Fruit fly (Drosophila melanogaster) whole organism, prepupa: ENCODE results near the gene CG16711.

ENCODE experiments used
- CG3032 ChIP-seq: fragments of 200-800 bp; optimal IDR thresholded peaks from 2 replicates; lab custom pipeline; 2019; ENCODE audit warnings: missing biosample characterization, mild to moderate bottlenecking, missing genetic modification characterization, moderate library complexity
- CG31627 ChIP-seq: fragments of 200-800 bp; sonication (Bioruptor generic); optimal IDR thresholded peaks from 3 replicates; lab custom pipeline; 2016; ENCODE audit warnings: missing biosample characterization, missing genetic modification characterization
- CG3919 ChIP-seq: fragments of 200-800 bp; sonication (Bioruptor generic); optimal IDR thresholded peaks from 3 replicates; lab custom pipeline; 2016; ENCODE audit warnings: missing biosample characterization, missing genetic modification characterization
- CG6854 ChIP-seq: fragments of 200-800 bp; sonication (Bioruptor generic); optimal IDR thresholded peaks from 2 replicates; lab custom pipeline; 2017; ENCODE audit warnings: missing biosample characterization, mild to moderate bottlenecking, missing genetic modification characterization
- CG8319 ChIP-seq: fragments of 200-800 bp; sonication (Bioruptor generic); optimal IDR thresholded peaks from 3 replicates; lab custom pipeline; 2016; ENCODE audit warnings: missing biosample characterization, missing genetic modification characterization
- Gug ChIP-seq: fragments of 200-800 bp; sonication (Bioruptor generic); IDR thresholded peaks from 2 replicates; pipeline ENCODE4 v1.3.6; 2022; ENCODE audit warnings: missing biosample characterization, missing genetic modification characterization
- OdsH ChIP-seq: fragments of 200-800 bp; sonication (Bioruptor generic); optimal IDR thresholded peaks from 3 replicates; lab custom pipeline; 2016; ENCODE audit warnings: missing biosample characterization, missing genetic modification characterization
- salr ChIP-seq, 2 experiments: fragments of 200-800 bp; sonication (Bioruptor generic); optimal IDR thresholded peaks; 3 replicates each; lab custom pipeline; 2016 to 2018; ENCODE audit warnings: missing biosample characterization in 2 of 2, missing genetic modification characterization in 2 of 2, mild to moderate bottlenecking in 1 of 2

DNA sequence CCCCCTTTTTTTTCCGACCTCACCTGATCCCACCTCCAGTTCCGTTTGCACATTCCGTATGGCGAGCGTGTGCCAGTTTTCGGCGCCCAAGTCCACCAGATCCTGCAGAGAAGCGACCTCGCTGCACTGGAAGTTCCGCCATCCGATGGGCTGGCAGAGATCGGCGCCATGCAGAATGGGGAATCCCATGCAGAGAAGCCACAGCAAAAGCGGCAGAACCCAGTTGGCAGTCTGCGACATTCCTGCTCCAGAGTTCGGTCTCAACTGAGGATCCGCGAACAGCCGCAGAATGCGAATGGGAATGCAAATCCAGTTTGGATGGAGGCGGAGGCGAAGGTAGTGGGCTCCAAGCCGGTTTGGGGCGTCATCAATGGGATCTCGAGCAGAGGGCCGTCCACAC is 29.4 kb downstream of the CG16711 start, which contains the start of gene CG6749:
- no peak for TF ChIP-seq Gug (GFP tag; lab: Robert Waterston, UW)
- TF ChIP-seq salr (GFP tag; optimal IDR thresholded peaks at IDR 0.05; lab: Kevin White, UChicago), result no peak
- TF ChIP-seq CG8319 (GFP tag; lab: Kevin White, UChicago), result no peak
- TF ChIP-seq CG31627, result no peak
- no peak for TF ChIP-seq OdsH (GFP tag; lab: Kevin White, UChicago)
- TF ChIP-seq CG6854, result no peak
- TF ChIP-seq CG3919 (GFP tag; lab: Kevin White, UChicago), result no peak
- no peak for TF ChIP-seq CG3032 (tag; lab: Kevin White, UChicago)
